Fruit fly (Drosophila melanogaster) whole organism, prepupa: Measurements from ENCODE around the gene cass.

Experiments
- Blimp-1 ChIP-seq: fragments of 200-800 bp; sonication (Bioruptor generic); optimal IDR thresholded peaks from 3 replicates; lab custom pipeline; 2017; ENCODE audit warnings: missing biosample characterization, missing genetic modification characterization, mild to moderate bottlenecking, moderate library complexity, missing genetic modification reagents
- CG10631 ChIP-seq: fragments of 200-800 bp; sonication (Bioruptor generic); optimal IDR thresholded peaks from 2 replicates; lab custom pipeline; 2016; ENCODE audit warnings: missing biosample characterization, missing genetic modification characterization
- CG10669 ChIP-seq: fragments of 200-800 bp; sonication (Bioruptor generic); optimal IDR thresholded peaks from 3 replicates; lab custom pipeline; 2018; ENCODE audit warnings: missing biosample characterization, mild to moderate bottlenecking, missing genetic modification characterization, moderate library complexity
- CG11294 ChIP-seq: fragments of 200-800 bp; sonication (Bioruptor generic); IDR thresholded peaks from 2 replicates; pipeline ENCODE4 v1.3.6; 2022; ENCODE audit warnings: missing biosample characterization, missing genetic modification characterization
- CG11902 ChIP-seq: fragments of 200-800 bp; sonication (Bioruptor generic); optimal IDR thresholded peaks from 3 replicates; lab custom pipeline; 2016; ENCODE audit warnings: missing biosample characterization, missing genetic modification characterization
- CG15336 ChIP-seq: fragments of 200-800 bp; sonication (Bioruptor generic); IDR thresholded peaks from 2 replicates; pipeline ENCODE4 v1.3.6; 2022; ENCODE audit warnings: missing biosample characterization, missing genetic modification characterization
- CG1621 ChIP-seq: fragments of 200-800 bp; sonication (Bioruptor generic); optimal IDR thresholded peaks from 3 replicates; lab custom pipeline; 2018; ENCODE audit warnings: missing biosample characterization, mild to moderate bottlenecking, missing genetic modification characterization
- CG16779 ChIP-seq: fragments of 200-800 bp; sonication (Bioruptor generic); optimal IDR thresholded peaks from 3 replicates; lab custom pipeline; 2017; ENCODE audit warnings: missing biosample characterization, mild to moderate bottlenecking, missing genetic modification characterization
- CG31627 ChIP-seq: fragments of 200-800 bp; sonication (Bioruptor generic); optimal IDR thresholded peaks from 3 replicates; lab custom pipeline; 2016; ENCODE audit warnings: missing biosample characterization, missing genetic modification characterization
- CG32006 ChIP-seq: fragments of 200-800 bp; sonication (Bioruptor generic); optimal IDR thresholded peaks from 3 replicates; lab custom pipeline; 2017; ENCODE audit warnings: missing biosample characterization, mild to moderate bottlenecking, missing genetic modification characterization
- CG34406 ChIP-seq: fragments of 200-800 bp; sonication (Bioruptor generic); optimal IDR thresholded peaks from 3 replicates; lab custom pipeline; 2016; ENCODE audit warnings: missing biosample characterization, missing genetic modification characterization
- CG3919 ChIP-seq: fragments of 200-800 bp; sonication (Bioruptor generic); optimal IDR thresholded peaks from 3 replicates; lab custom pipeline; 2016; ENCODE audit warnings: missing biosample characterization, missing genetic modification characterization
- CG4318 ChIP-seq: fragments of 200-800 bp; sonication (Bioruptor generic); optimal IDR thresholded peaks from 3 replicates; lab custom pipeline; 2017; ENCODE audit warnings: missing biosample characterization, mild to moderate bottlenecking, missing genetic modification characterization
- CG6276 ChIP-seq: fragments of 200-800 bp; sonication (Bioruptor generic); optimal IDR thresholded peaks from 2 replicates; lab custom pipeline; 2017; ENCODE audit warnings: missing biosample characterization, mild to moderate bottlenecking, missing genetic modification characterization
- CG6792 ChIP-seq: fragments of 200-800 bp; sonication (Bioruptor generic); optimal IDR thresholded peaks from 3 replicates; lab custom pipeline; 2016; ENCODE audit warnings: missing biosample characterization, missing genetic modification characterization
- CG6854 ChIP-seq: fragments of 200-800 bp; sonication (Bioruptor generic); optimal IDR thresholded peaks from 2 replicates; lab custom pipeline; 2017; ENCODE audit warnings: missing biosample characterization, mild to moderate bottlenecking, missing genetic modification characterization
- CG7368 ChIP-seq: fragments of 200-800 bp; sonication (Bioruptor generic); optimal IDR thresholded peaks from 3 replicates; lab custom pipeline; 2016; ENCODE audit warnings: missing biosample characterization, missing genetic modification characterization
- CG8119 ChIP-seq: fragments of 200-800 bp; sonication (Bioruptor generic); IDR thresholded peaks from 3 replicates; pipeline ENCODE4 v1.3.6; 2022; ENCODE audit warnings: missing biosample characterization, missing genetic modification characterization
- CG8632 ChIP-seq: fragments of 200-800 bp; sonication (Bioruptor generic); optimal IDR thresholded peaks from 3 replicates; lab custom pipeline; 2016; ENCODE audit warnings: missing biosample characterization, missing genetic modification characterization
- Eip75B ChIP-seq: fragments of 200-800 bp; sonication (Bioruptor generic); optimal IDR thresholded peaks from 3 replicates; lab custom pipeline; 2016; ENCODE audit warnings: missing biosample characterization, missing genetic modification characterization
- Eip78C ChIP-seq: fragments of 200-800 bp; sonication (Bioruptor generic); peaks from one replicate; lab custom pipeline; 2016; ENCODE audit warnings: missing biosample characterization, missing genetic modification characterization
- Ets21C ChIP-seq: fragments of 200-800 bp; sonication (Bioruptor generic); optimal IDR thresholded peaks from 3 replicates; lab custom pipeline; 2016; ENCODE audit warnings: missing biosample characterization, missing genetic modification characterization
- Hr38 ChIP-seq: sonication (Bioruptor generic); optimal IDR thresholded peaks from 2 replicates; lab custom pipeline; 2016; ENCODE audit warnings: missing biosample characterization, missing genetic modification characterization
- Hr39 ChIP-seq: fragments of 200-800 bp; sonication (Bioruptor generic); optimal IDR thresholded peaks from 2 replicates; lab custom pipeline; 2016; ENCODE audit warnings: missing biosample characterization, missing genetic modification characterization
- Hr4 ChIP-seq: fragments of 200-800 bp; sonication (Bioruptor generic); optimal IDR thresholded peaks from 3 replicates; lab custom pipeline; 2016; ENCODE audit warnings: missing biosample characterization, missing genetic modification characterization
- Lpt ChIP-seq: fragments of 200-800 bp; sonication (Bioruptor generic); optimal IDR thresholded peaks from 3 replicates; lab custom pipeline; 2016; ENCODE audit warnings: missing biosample characterization, missing genetic modification characterization
- Met ChIP-seq: fragments of 200-800 bp; sonication (Bioruptor generic); optimal IDR thresholded peaks from 3 replicates; lab custom pipeline; 2016; ENCODE audit warnings: missing biosample characterization, missing genetic modification characterization
- OdsH ChIP-seq: fragments of 200-800 bp; sonication (Bioruptor generic); optimal IDR thresholded peaks from 3 replicates; lab custom pipeline; 2016; ENCODE audit warnings: missing biosample characterization, missing genetic modification characterization
- Smox ChIP-seq: fragments of 200-800 bp; sonication (Bioruptor generic); optimal IDR thresholded peaks from 3 replicates; lab custom pipeline; 2016; ENCODE audit warnings: missing biosample characterization, missing genetic modification characterization
- Sox14 ChIP-seq: fragments of 200-800 bp; sonication (Bioruptor generic); optimal IDR thresholded peaks from 3 replicates; lab custom pipeline; 2016; ENCODE audit warnings: missing biosample characterization, missing genetic modification characterization
- achi ChIP-seq: fragments of 200-800 bp; sonication (Bioruptor generic); optimal IDR thresholded peaks from 3 replicates; lab custom pipeline; 2016; ENCODE audit warnings: missing biosample characterization, missing genetic modification characterization
- acj6 ChIP-seq: fragments of 200-800 bp; sonication (Bioruptor generic); optimal IDR thresholded peaks from 3 replicates; lab custom pipeline; 2016; ENCODE audit warnings: missing biosample characterization, missing genetic modification characterization
- cyc ChIP-seq: fragments of 200-800 bp; sonication (Bioruptor generic); optimal IDR thresholded peaks from 3 replicates; lab custom pipeline; 2016; ENCODE audit warnings: missing biosample characterization, missing genetic modification characterization
- dac ChIP-seq: fragments of 200-800 bp; sonication (Bioruptor generic); optimal IDR thresholded peaks from 2 replicates; lab custom pipeline; 2017; ENCODE audit warnings: missing biosample characterization, mild to moderate bottlenecking, missing genetic modification characterization
- dsx ChIP-seq: fragments of 200-800 bp; optimal IDR thresholded peaks from 3 replicates; lab custom pipeline; 2019; ENCODE audit warnings: missing biosample characterization, mild to moderate bottlenecking, missing genetic modification characterization, moderate library complexity; ENCODE audit not compliant: poor library complexity, severe bottlenecking
- esn ChIP-seq: fragments of 200-800 bp; sonication (Bioruptor generic); optimal IDR thresholded peaks from 2 replicates; lab custom pipeline; 2016; ENCODE audit warnings: missing biosample characterization, mild to moderate bottlenecking, missing genetic modification characterization, moderate library complexity
- fkh ChIP-seq: fragments of 200-800 bp; sonication (Bioruptor generic); optimal IDR thresholded peaks from 3 replicates; lab custom pipeline; 2017; ENCODE audit warnings: missing biosample characterization, mild to moderate bottlenecking, missing genetic modification characterization, moderate library complexity
- net ChIP-seq: fragments of 200-800 bp; sonication (Bioruptor generic); optimal IDR thresholded peaks from 3 replicates; lab custom pipeline; 2016; ENCODE audit warnings: missing biosample characterization, missing genetic modification characterization
- pdm3 ChIP-seq: fragments of 200-800 bp; sonication (Bioruptor generic); optimal IDR thresholded peaks from 3 replicates; lab custom pipeline; 2016; ENCODE audit warnings: missing biosample characterization, missing genetic modification characterization
- salr ChIP-seq, 2 experiments: fragments of 200-800 bp; sonication (Bioruptor generic); optimal IDR thresholded peaks; 3 replicates each; lab custom pipeline; 2016 to 2018; ENCODE audit warnings: missing biosample characterization in 2 of 2, missing genetic modification characterization in 2 of 2, mild to moderate bottlenecking in 1 of 2
- ss ChIP-seq, 2 experiments: fragments of 200-800 bp; sonication (Bioruptor generic); optimal IDR thresholded peaks; 2 replicates in 1 of 2; 3 replicates in 1 of 2; lab custom pipeline; 2017 to 2018; ENCODE audit warnings: mild to moderate bottlenecking in 2 of 2, missing biosample characterization in 2 of 2, missing genetic modification characterization in 2 of 2, moderate library complexity in 1 of 2

Gene cass

dm6 chr2L:17497108-17497507 is 19.4 kb upstream of the cass start, which contains the start of gene qua:
Gene qua (minus strand): TSS chr2L:17497208.
- TF ChIP-seq Lpt (GFP tag; lab: Kevin White, UChicago) (no peak), Met (GFP tag; lab: Kevin White, UChicago) (peak; percentile 25), Eip78C (GFP tag; lab: Kevin White, UChicago) (peak; percentile 20), net (GFP tag; lab: Kevin White, UChicago) (peak; percentile 9), CG16779 (no peak), CG4318 (no peak), Hr38 (GFP tag; lab: Kevin White, UChicago) (no peak), CG34406 (GFP tag; lab: Kevin White, UChicago) (no peak), CG31627 (GFP tag; lab: Kevin White, UChicago) (peak; percentile 9), Sox14 (GFP tag; lab: Kevin White, UChicago) (peak; percentile 7), Hr39 (peak; percentile 26), achi (no peak), cyc (no peak), salr (GFP tag; optimal IDR thresholded peaks at IDR 0.05; lab: Kevin White, UChicago) (no peak), CG32006 (GFP tag; lab: Kevin White, UChicago) (peak; percentile 41), CG11902 (GFP tag; lab: Kevin White, UChicago) (no peak), ss (GFP tag; optimal IDR thresholded peaks at IDR 0.05; lab: Kevin White, UChicago) (no peak), CG11294 (GFP tag; lab: Robert Waterston, UW) (no peak)

- no peak for TF ChIP-seq Met (GFP tag; lab: Kevin White, UChicago)
- no peak for TF ChIP-seq Hr38 (GFP tag; lab: Kevin White, UChicago)
- TF ChIP-seq OdsH (GFP tag; lab: Kevin White, UChicago), result no peak
- no peak for TF ChIP-seq cyc
- TF ChIP-seq CG6792 (GFP tag; lab: Kevin White, UChicago), result no peak
- TF ChIP-seq Smox (GFP tag; lab: Kevin White, UChicago), result no peak
- no peak for TF ChIP-seq esn (GFP tag; lab: Kevin White, UChicago)
- TF ChIP-seq net (GFP tag; lab: Kevin White, UChicago), result no peak
- TF ChIP-seq CG16779, result no peak
- no peak for TF ChIP-seq acj6
- no peak for TF ChIP-seq Ets21C (GFP tag; lab: Kevin White, UChicago)
- TF ChIP-seq CG34406 (GFP tag; lab: Kevin White, UChicago), result no peak
- no peak for TF ChIP-seq Blimp-1
- no peak for TF ChIP-seq CG3919
- TF ChIP-seq CG11294 (GFP tag; lab: Robert Waterston, UW), result no peak
- TF ChIP-seq CG15336, result no peak
- no peak for TF ChIP-seq CG8632 (GFP tag; lab: Kevin White, UChicago)
- TF ChIP-seq, all 60 proteins: peak for 0
Measured at dm6 chr2L:17495759-17496158, 18.1 kb upstream of the cass start.

dm6 chr2L:17492680-17493079 is 15.0 kb upstream of the cass start:
- TF ChIP-seq acj6 (peak; percentile 16), CG8119 (GFP tag; lab: Robert Waterston, UW) (peak; percentile 65), CG15336 (peak; percentile 49; the same call in 1 of the 2 replicates), CG32006 (GFP tag; lab: Kevin White, UChicago) (peak; percentile 89), Hr4 (GFP tag; lab: Kevin White, UChicago) (no peak), CG6854 (GFP tag; lab: Kevin White, UChicago) (no peak), CG1621 (tag; lab: Kevin White, UChicago) (no peak), dac (GFP tag; lab: Kevin White, UChicago) (no peak), CG6276 (GFP tag; lab: Kevin White, UChicago) (no peak), CG16779 (no peak), CG11294 (GFP tag; lab: Robert Waterston, UW) (no peak)
- TF ChIP-seq, all 60 proteins: peak for 4

dm6 chr2L:17486264-17486663 is 8.6 kb upstream of the cass start, which contains the start of gene CG43220:
Gene CG43220 (plus strand): TSS chr2L:17486564.
- TF ChIP-seq dsx (GFP tag; lab: Kevin White, UChicago), result no peak
- TF ChIP-seq Hr39, result no peak
- no peak for TF ChIP-seq CG7368 (GFP tag; lab: Kevin White, UChicago)
- TF ChIP-seq CG10669 (GFP tag; lab: Kevin White, UChicago), result no peak
- no peak for TF ChIP-seq acj6
- TF ChIP-seq Eip75B (GFP tag; lab: Kevin White, UChicago), result no peak
- no peak for TF ChIP-seq cyc
- TF ChIP-seq dac (GFP tag; lab: Kevin White, UChicago), result no peak
- TF ChIP-seq Hr4 (GFP tag; lab: Kevin White, UChicago), result no peak
- TF ChIP-seq ss (GFP tag; optimal IDR thresholded peaks at IDR 0.05; lab: Kevin White, UChicago), result no peak
- no peak for TF ChIP-seq fkh (GFP tag; lab: Kevin White, UChicago)
- no peak for TF ChIP-seq net (GFP tag; lab: Kevin White, UChicago)
- TF ChIP-seq CG32006 (GFP tag; lab: Kevin White, UChicago), result no peak
- TF ChIP-seq CG6276 (GFP tag; lab: Kevin White, UChicago), result no peak
- no peak for TF ChIP-seq pdm3
- no peak for TF ChIP-seq CG10631 (GFP tag; lab: Kevin White, UChicago)
- no peak for TF ChIP-seq CG1621 (tag; lab: Kevin White, UChicago)
